Worm (Caenorhabditis elegans): ENCODE results near the gene ZK666.14.

The ZK666.14 gene

ce11 chrII:10539232-10539631 is 44.7 kb downstream of the ZK666.14 start, which contains the start of gene R166.3:
TSS of gene R166.3 (minus strand) at chrII:10539332.
- TF ChIP-seq daf-12 (tag; optimal IDR thresholded peaks at IDR 0.05) (no peak), unc-62 (GFP tag; optimal IDR thresholded peaks at IDR 0.05) (no peak), nhr-11 (tag; optimal IDR thresholded peaks at IDR 0.05) (no peak), elt-3 (tag; optimal IDR thresholded peaks at IDR 0.05) (no peak), nhr-67 (tag; optimal IDR thresholded peaks at IDR 0.05) (no peak), fkh-10 (GFP tag; optimal IDR thresholded peaks at IDR 0.05) (no peak), jun-1 (tag; optimal IDR thresholded peaks at IDR 0.05) (no peak), ztf-11 (tag; optimal IDR thresholded peaks at IDR 0.05) (no peak), aly-2 (tag; optimal IDR thresholded peaks at IDR 0.05) (no peak), nfya-1 (tag; optimal IDR thresholded peaks at IDR 0.05; ENCODE audit: insufficient read depth) (no peak), ceh-16 (tag; optimal IDR thresholded peaks at IDR 0.05) (no peak), egl-27 (tag; optimal IDR thresholded peaks at IDR 0.05) (no peak)

ce11 chrII:10541923-10542486 is 47.4 kb downstream of the ZK666.14 start, which contains the start of gene pro-1:
TSS of gene pro-1 (minus strand) at chrII:10541996.
- TF ChIP-seq egl-27 (tag; optimal IDR thresholded peaks at IDR 0.05): no peak
- TF ChIP-seq lin-15B (tag; optimal IDR thresholded peaks at IDR 0.05): peak; percentile 42
- TF ChIP-seq fkh-2 (tag; optimal IDR thresholded peaks at IDR 0.05): no peak
- TF ChIP-seq nhr-11 (tag; optimal IDR thresholded peaks at IDR 0.05): no peak
- peak; percentile 91 for TF ChIP-seq pha-4 (tag; optimal IDR thresholded peaks at IDR 0.05)
- no peak for TF ChIP-seq nhr-237 (tag; optimal IDR thresholded peaks at IDR 0.05)
- no peak for TF ChIP-seq nhr-77 (tag; optimal IDR thresholded peaks at IDR 0.05)
- no peak for TF ChIP-seq snpc-4 (tag; optimal IDR thresholded peaks at IDR 0.05)
- TF ChIP-seq unc-62 (GFP tag; optimal IDR thresholded peaks at IDR 0.05): no peak
- TF ChIP-seq daf-12 (tag; optimal IDR thresholded peaks at IDR 0.05): no peak
- peak; percentile 29 for TF ChIP-seq nhr-28 (tag; optimal IDR thresholded peaks at IDR 0.05)
- no peak for TF ChIP-seq ceh-82 (tag; optimal IDR thresholded peaks at IDR 0.05)
- no peak for TF ChIP-seq egl-5 (tag; optimal IDR thresholded peaks at IDR 0.05)
- peak; percentile 57 for TF ChIP-seq jun-1 (tag; optimal IDR thresholded peaks at IDR 0.05)
- peak; percentile 78 for TF ChIP-seq ztf-4 (tag; optimal IDR thresholded peaks at IDR 0.05)
- peak; percentile 66 for TF ChIP-seq nfya-1 (tag; optimal IDR thresholded peaks at IDR 0.05; ENCODE audit: insufficient read depth)
- TF ChIP-seq ztf-11 (tag; optimal IDR thresholded peaks at IDR 0.05): no peak
- TF ChIP-seq nhr-76 (tag; optimal IDR thresholded peaks at IDR 0.05): no peak
- TF ChIP-seq elt-1 (tag; optimal IDR thresholded peaks at IDR 0.05): no peak
- TF ChIP-seq lin-39 (tag; optimal IDR thresholded peaks at IDR 0.05): peak; percentile 62
- no peak for TF ChIP-seq zag-1 (tag; optimal IDR thresholded peaks at IDR 0.05)
- no peak for TF ChIP-seq eor-1 (tag; optimal IDR thresholded peaks at IDR 0.05)
- TF ChIP-seq hmg-11 (tag; optimal IDR thresholded peaks at IDR 0.05): peak; percentile 4
- TF ChIP-seq pqm-1 (tag; optimal IDR thresholded peaks at IDR 0.05): peak; percentile 51
- TF ChIP-seq skn-1 (tag; optimal IDR thresholded peaks at IDR 0.05): peak; percentile 74
- TF ChIP-seq ZK546.5 (tag; optimal IDR thresholded peaks at IDR 0.05): peak; percentile 23
- TF ChIP-seq mml-1 (tag; optimal IDR thresholded peaks at IDR 0.05): no peak
- peak; percentile 60 for TF ChIP-seq tbx-2 (tag; optimal IDR thresholded peaks at IDR 0.05)
- peak; percentile 56 for TF ChIP-seq elt-2 (tag; optimal IDR thresholded peaks at IDR 0.05)
- no peak for TF ChIP-seq fkh-10 (GFP tag; optimal IDR thresholded peaks at IDR 0.05)
- TF ChIP-seq lsy-12 (tag; optimal IDR thresholded peaks at IDR 0.05): peak; percentile 95
- peak; percentile 34 for TF ChIP-seq ceh-28 (tag; optimal IDR thresholded peaks at IDR 0.05)
- TF ChIP-seq nhr-25 (tag; optimal IDR thresholded peaks at IDR 0.05): peak; percentile 62
- TF ChIP-seq ceh-9 (tag; optimal IDR thresholded peaks at IDR 0.05): no peak
- peak; percentile 79 for TF ChIP-seq nhr-43 (tag; optimal IDR thresholded peaks at IDR 0.05; ENCODE audit: poor library complexity, severe bottlenecking)
- no peak for TF ChIP-seq ceh-16 (tag; optimal IDR thresholded peaks at IDR 0.05)
- no peak for TF ChIP-seq sea-2 (GFP tag; optimal IDR thresholded peaks at IDR 0.05)
- peak; percentile 79 for TF ChIP-seq nhr-23 (tag; optimal IDR thresholded peaks at IDR 0.05)
- TF ChIP-seq ama-1 (optimal IDR thresholded peaks at IDR 0.05): peak; percentile 97
- TF ChIP-seq nhr-12 (tag; optimal IDR thresholded peaks at IDR 0.05): no peak
- no peak for TF ChIP-seq fos-1 (tag; optimal IDR thresholded peaks at IDR 0.05)
- TF ChIP-seq nhr-67 (tag; optimal IDR thresholded peaks at IDR 0.05): no peak
- peak; percentile 96 for TF ChIP-seq R02D3.7 (tag; optimal IDR thresholded peaks at IDR 0.05)
- no peak for TF ChIP-seq unc-39 (tag; optimal IDR thresholded peaks at IDR 0.05)
- TF ChIP-seq mdl-1 (tag; optimal IDR thresholded peaks at IDR 0.05): no peak
- peak; percentile 32 for TF ChIP-seq aly-2 (tag; optimal IDR thresholded peaks at IDR 0.05)
- no peak for TF ChIP-seq elt-3 (tag; optimal IDR thresholded peaks at IDR 0.05)

Measured in whole organism, L3 larva.